Worm (Caenorhabditis elegans) whole organism, L4 larva: ENCODE measurements around the gene M02E1.3.

Experiments
- aly-2 ChIP-seq: sonication (generic microtip); optimal IDR thresholded peaks from 2 replicates; lab custom pipeline; 2018; ENCODE audit warnings: missing biosample characterization, missing genetic modification characterization
- attf-4 ChIP-seq: sonication (generic microtip); optimal IDR thresholded peaks from 3 replicates; lab custom pipeline; 2017; ENCODE audit warnings: missing biosample characterization, missing genetic modification characterization
- ceh-28 ChIP-seq: fragments of 150-350 bp; optimal IDR thresholded peaks from 2 replicates; lab custom pipeline; 2014; ENCODE audit warnings: missing biosample characterization, missing genetic modification reagents, missing genetic modification characterization
- ceh-44 ChIP-seq: fragments of 200-800 bp; sonication (Bioruptor generic); IDR thresholded peaks from 2 replicates; pipeline ENCODE4 v1.3.6; 2022; ENCODE audit warnings: missing genetic modification reagents, missing genetic modification characterization, missing compliant biosample characterization
- ces-1 ChIP-seq: fragments of 150-350 bp; sonication (generic microtip); optimal IDR thresholded peaks from 4 replicates; lab custom pipeline; 2014; ENCODE audit warnings: missing biosample characterization, missing genetic modification reagents, missing genetic modification characterization
- hlh-30 ChIP-seq: sonication (generic microtip); optimal IDR thresholded peaks from 2 replicates; lab custom pipeline; 2017; ENCODE audit warnings: antibody characterized with exemption, mild to moderate bottlenecking, missing genetic modification characterization, missing compliant biosample characterization; ENCODE audit not compliant: insufficient read depth
- lim-7 ChIP-seq: fragments of 200-800 bp; sonication (Bioruptor generic); IDR thresholded peaks from 2 replicates; pipeline ENCODE4 v1.3.6; 2022; ENCODE audit warnings: missing genetic modification characterization, missing compliant biosample characterization
- nhr-11 ChIP-seq: fragments of 150-350 bp; optimal IDR thresholded peaks from 2 replicates; lab custom pipeline; 2014; ENCODE audit warnings: missing biosample characterization, missing genetic modification characterization
- nhr-76 ChIP-seq: fragments of 150-350 bp; optimal IDR thresholded peaks from 2 replicates; lab custom pipeline; 2014; ENCODE audit warnings: missing biosample characterization, missing genetic modification characterization

DNA sequence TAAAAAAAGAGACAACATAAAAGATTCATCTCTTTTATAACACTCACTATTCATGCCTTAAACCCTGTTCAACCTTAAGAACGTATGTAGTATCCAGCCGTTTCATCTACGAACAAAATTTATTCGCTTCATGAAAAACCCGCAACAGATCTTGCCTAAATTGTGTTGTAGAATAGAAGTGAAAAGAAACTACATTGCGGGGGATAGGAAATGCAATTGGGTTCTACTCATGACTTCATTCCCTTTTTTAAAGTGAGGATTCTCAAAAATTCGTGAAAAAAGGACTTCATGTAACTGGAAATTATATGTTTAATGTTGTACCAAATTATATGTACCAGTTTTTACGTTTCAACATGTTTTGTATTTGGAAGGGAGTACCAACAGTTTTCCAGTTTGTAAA lies 13.2 kb upstream of the M02E1.3 start:
- no peak for TF ChIP-seq attf-4 (tag; lab: Kevin White, UChicago)
- TF ChIP-seq ceh-44 (GFP tag; lab: Robert Waterston, UW) = no peak
- no peak for TF ChIP-seq nhr-76 (tag; lab: Kevin White, UChicago)
- no peak for TF ChIP-seq nhr-11 (tag; lab: Kevin White, UChicago)
- no peak for TF ChIP-seq hlh-30
- TF ChIP-seq ceh-28 = no peak
- TF ChIP-seq aly-2 (tag; lab: Kevin White, UChicago) = no peak
- TF ChIP-seq lim-7 (GFP tag; lab: Robert Waterston, UW) = no peak
- peak; percentile 52 for TF ChIP-seq ces-1 (GFP tag; lab: Kevin White, UChicago)
